Fruit fly (Drosophila melanogaster) whole organism, prepupa: ENCODE results near the gene scyl.

Experiments used
- Blimp-1 ChIP-seq: fragments of 200-800 bp; sonication (Bioruptor generic); optimal IDR thresholded peaks from 3 replicates; lab custom pipeline; 2017; ENCODE audit warnings: missing biosample characterization, missing genetic modification characterization, mild to moderate bottlenecking, moderate library complexity, missing genetic modification reagents
- CG10631 ChIP-seq: fragments of 200-800 bp; sonication (Bioruptor generic); optimal IDR thresholded peaks from 2 replicates; lab custom pipeline; 2016; ENCODE audit warnings: missing biosample characterization, missing genetic modification characterization
- CG11294 ChIP-seq: fragments of 200-800 bp; sonication (Bioruptor generic); IDR thresholded peaks from 2 replicates; pipeline ENCODE4 v1.3.6; 2022; ENCODE audit warnings: missing biosample characterization, missing genetic modification characterization
- CG11762 ChIP-seq: fragments of 200-800 bp; sonication (Bioruptor generic); optimal IDR thresholded peaks from 3 replicates; lab custom pipeline; 2016; ENCODE audit warnings: missing biosample characterization, missing genetic modification characterization; ENCODE audit not compliant: insufficient read depth
- CG11902 ChIP-seq: fragments of 200-800 bp; sonication (Bioruptor generic); optimal IDR thresholded peaks from 3 replicates; lab custom pipeline; 2016; ENCODE audit warnings: missing biosample characterization, missing genetic modification characterization
- CG1621 ChIP-seq: fragments of 200-800 bp; sonication (Bioruptor generic); optimal IDR thresholded peaks from 3 replicates; lab custom pipeline; 2018; ENCODE audit warnings: missing biosample characterization, mild to moderate bottlenecking, missing genetic modification characterization
- CG16779 ChIP-seq: fragments of 200-800 bp; sonication (Bioruptor generic); optimal IDR thresholded peaks from 3 replicates; lab custom pipeline; 2017; ENCODE audit warnings: missing biosample characterization, mild to moderate bottlenecking, missing genetic modification characterization
- CG3032 ChIP-seq: fragments of 200-800 bp; optimal IDR thresholded peaks from 2 replicates; lab custom pipeline; 2019; ENCODE audit warnings: missing biosample characterization, mild to moderate bottlenecking, missing genetic modification characterization, moderate library complexity
- CG31627 ChIP-seq: fragments of 200-800 bp; sonication (Bioruptor generic); optimal IDR thresholded peaks from 3 replicates; lab custom pipeline; 2016; ENCODE audit warnings: missing biosample characterization, missing genetic modification characterization
- CG32006 ChIP-seq: fragments of 200-800 bp; sonication (Bioruptor generic); optimal IDR thresholded peaks from 3 replicates; lab custom pipeline; 2017; ENCODE audit warnings: missing biosample characterization, mild to moderate bottlenecking, missing genetic modification characterization
- CG34406 ChIP-seq: fragments of 200-800 bp; sonication (Bioruptor generic); optimal IDR thresholded peaks from 3 replicates; lab custom pipeline; 2016; ENCODE audit warnings: missing biosample characterization, missing genetic modification characterization
- CG3919 ChIP-seq: fragments of 200-800 bp; sonication (Bioruptor generic); optimal IDR thresholded peaks from 3 replicates; lab custom pipeline; 2016; ENCODE audit warnings: missing biosample characterization, missing genetic modification characterization
- CG4318 ChIP-seq: fragments of 200-800 bp; sonication (Bioruptor generic); optimal IDR thresholded peaks from 3 replicates; lab custom pipeline; 2017; ENCODE audit warnings: missing biosample characterization, mild to moderate bottlenecking, missing genetic modification characterization
- CG6163 ChIP-seq: fragments of 200-800 bp; sonication (Bioruptor generic); IDR thresholded peaks from 3 replicates; pipeline ENCODE4 v1.3.6; 2022; ENCODE audit warnings: missing biosample characterization, missing genetic modification characterization
- CG6276 ChIP-seq: fragments of 200-800 bp; sonication (Bioruptor generic); optimal IDR thresholded peaks from 2 replicates; lab custom pipeline; 2017; ENCODE audit warnings: missing biosample characterization, mild to moderate bottlenecking, missing genetic modification characterization
- CG6808 ChIP-seq: fragments of 200-800 bp; sonication (Bioruptor generic); optimal IDR thresholded peaks from 3 replicates; lab custom pipeline; 2017; ENCODE audit warnings: missing biosample characterization, missing genetic modification characterization, mild to moderate bottlenecking, moderate library complexity, missing genetic modification reagents
- CG7368 ChIP-seq: fragments of 200-800 bp; sonication (Bioruptor generic); optimal IDR thresholded peaks from 3 replicates; lab custom pipeline; 2016; ENCODE audit warnings: missing biosample characterization, missing genetic modification characterization
- CG8319 ChIP-seq: fragments of 200-800 bp; sonication (Bioruptor generic); optimal IDR thresholded peaks from 3 replicates; lab custom pipeline; 2016; ENCODE audit warnings: missing biosample characterization, missing genetic modification characterization
- CG9139 ChIP-seq: fragments of 200-800 bp; sonication (Bioruptor generic); optimal IDR thresholded peaks from 3 replicates; lab custom pipeline; 2017; ENCODE audit warnings: missing biosample characterization, mild to moderate bottlenecking, missing genetic modification characterization
- Eip75B ChIP-seq: fragments of 200-800 bp; sonication (Bioruptor generic); optimal IDR thresholded peaks from 3 replicates; lab custom pipeline; 2016; ENCODE audit warnings: missing biosample characterization, missing genetic modification characterization
- Eip78C ChIP-seq: fragments of 200-800 bp; sonication (Bioruptor generic); peaks from one replicate; lab custom pipeline; 2016; ENCODE audit warnings: missing biosample characterization, missing genetic modification characterization
- Eip93F ChIP-seq: fragments of 200-800 bp; sonication (Bioruptor generic); optimal IDR thresholded peaks from 2 replicates; lab custom pipeline; 2016; ENCODE audit warnings: missing biosample characterization, mild to moderate bottlenecking, missing genetic modification characterization
- Ets21C ChIP-seq: fragments of 200-800 bp; sonication (Bioruptor generic); optimal IDR thresholded peaks from 3 replicates; lab custom pipeline; 2016; ENCODE audit warnings: missing biosample characterization, missing genetic modification characterization
- Ets96B ChIP-seq: fragments of 200-800 bp; optimal IDR thresholded peaks from 2 replicates; lab custom pipeline; 2019; ENCODE audit warnings: missing biosample characterization, mild to moderate bottlenecking, missing genetic modification characterization, moderate library complexity
- Gug ChIP-seq: fragments of 200-800 bp; sonication (Bioruptor generic); IDR thresholded peaks from 2 replicates; pipeline ENCODE4 v1.3.6; 2022; ENCODE audit warnings: missing biosample characterization, missing genetic modification characterization
- Hr38 ChIP-seq: sonication (Bioruptor generic); optimal IDR thresholded peaks from 2 replicates; lab custom pipeline; 2016; ENCODE audit warnings: missing biosample characterization, missing genetic modification characterization
- Hr4 ChIP-seq: fragments of 200-800 bp; sonication (Bioruptor generic); optimal IDR thresholded peaks from 3 replicates; lab custom pipeline; 2016; ENCODE audit warnings: missing biosample characterization, missing genetic modification characterization
- Lpt ChIP-seq: fragments of 200-800 bp; sonication (Bioruptor generic); optimal IDR thresholded peaks from 3 replicates; lab custom pipeline; 2016; ENCODE audit warnings: missing biosample characterization, missing genetic modification characterization
- Met ChIP-seq: fragments of 200-800 bp; sonication (Bioruptor generic); optimal IDR thresholded peaks from 3 replicates; lab custom pipeline; 2016; ENCODE audit warnings: missing biosample characterization, missing genetic modification characterization
- OdsH ChIP-seq: fragments of 200-800 bp; sonication (Bioruptor generic); optimal IDR thresholded peaks from 3 replicates; lab custom pipeline; 2016; ENCODE audit warnings: missing biosample characterization, missing genetic modification characterization
- Sox102F ChIP-seq: fragments of 200-800 bp; sonication (Bioruptor generic); optimal IDR thresholded peaks from 2 replicates; lab custom pipeline; 2016; ENCODE audit warnings: missing biosample characterization, mild to moderate bottlenecking, missing genetic modification characterization
- Sox14 ChIP-seq: fragments of 200-800 bp; sonication (Bioruptor generic); optimal IDR thresholded peaks from 3 replicates; lab custom pipeline; 2016; ENCODE audit warnings: missing biosample characterization, missing genetic modification characterization
- achi ChIP-seq: fragments of 200-800 bp; sonication (Bioruptor generic); optimal IDR thresholded peaks from 3 replicates; lab custom pipeline; 2016; ENCODE audit warnings: missing biosample characterization, missing genetic modification characterization
- acj6 ChIP-seq: fragments of 200-800 bp; sonication (Bioruptor generic); optimal IDR thresholded peaks from 3 replicates; lab custom pipeline; 2016; ENCODE audit warnings: missing biosample characterization, missing genetic modification characterization
- dac ChIP-seq: fragments of 200-800 bp; sonication (Bioruptor generic); optimal IDR thresholded peaks from 2 replicates; lab custom pipeline; 2017; ENCODE audit warnings: missing biosample characterization, mild to moderate bottlenecking, missing genetic modification characterization
- eg ChIP-seq: fragments of 200-800 bp; sonication (Bioruptor generic); IDR thresholded peaks from 3 replicates; pipeline ENCODE4 v1.3.6; 2022; ENCODE audit warnings: missing biosample characterization, missing genetic modification characterization
- esn ChIP-seq: fragments of 200-800 bp; sonication (Bioruptor generic); optimal IDR thresholded peaks from 2 replicates; lab custom pipeline; 2016; ENCODE audit warnings: missing biosample characterization, mild to moderate bottlenecking, missing genetic modification characterization, moderate library complexity
- fd59A ChIP-seq: fragments of 200-800 bp; sonication (Bioruptor generic); optimal IDR thresholded peaks from 2 replicates; lab custom pipeline; 2017; ENCODE audit warnings: missing biosample characterization, mild to moderate bottlenecking, missing genetic modification characterization, missing genetic modification reagents
- fd85E ChIP-seq: fragments of 200-800 bp; sonication (Bioruptor generic); optimal IDR thresholded peaks from 3 replicates; lab custom pipeline; 2016; ENCODE audit warnings: missing biosample characterization, missing genetic modification characterization
- fkh ChIP-seq: fragments of 200-800 bp; sonication (Bioruptor generic); optimal IDR thresholded peaks from 3 replicates; lab custom pipeline; 2017; ENCODE audit warnings: missing biosample characterization, mild to moderate bottlenecking, missing genetic modification characterization, moderate library complexity
- lz ChIP-seq: fragments of 200-800 bp; sonication (Bioruptor generic); optimal IDR thresholded peaks from 3 replicates; lab custom pipeline; 2016; ENCODE audit warnings: missing biosample characterization, missing genetic modification characterization
- net ChIP-seq: fragments of 200-800 bp; sonication (Bioruptor generic); optimal IDR thresholded peaks from 3 replicates; lab custom pipeline; 2016; ENCODE audit warnings: missing biosample characterization, missing genetic modification characterization
- spab ChIP-seq: fragments of 200-800 bp; sonication (Bioruptor generic); optimal IDR thresholded peaks from 2 replicates; lab custom pipeline; 2017; ENCODE audit warnings: missing biosample characterization, mild to moderate bottlenecking, missing genetic modification characterization, missing genetic modification reagents
- ss ChIP-seq, 2 experiments: fragments of 200-800 bp; sonication (Bioruptor generic); optimal IDR thresholded peaks; 2 replicates in 1 of 2; 3 replicates in 1 of 2; lab custom pipeline; 2017 to 2018; ENCODE audit warnings: mild to moderate bottlenecking in 2 of 2, missing biosample characterization in 2 of 2, missing genetic modification characterization in 2 of 2, moderate library complexity in 1 of 2
- svp ChIP-seq: fragments of 200-800 bp; sonication (Bioruptor generic); peaks from one replicate; lab custom pipeline; 2016; ENCODE audit warnings: missing biosample characterization, missing genetic modification characterization
- topi ChIP-seq: fragments of 200-800 bp; sonication (Bioruptor generic); optimal IDR thresholded peaks from 3 replicates; lab custom pipeline; 2016; ENCODE audit warnings: missing biosample characterization, missing genetic modification characterization

The scyl gene

DNA sequence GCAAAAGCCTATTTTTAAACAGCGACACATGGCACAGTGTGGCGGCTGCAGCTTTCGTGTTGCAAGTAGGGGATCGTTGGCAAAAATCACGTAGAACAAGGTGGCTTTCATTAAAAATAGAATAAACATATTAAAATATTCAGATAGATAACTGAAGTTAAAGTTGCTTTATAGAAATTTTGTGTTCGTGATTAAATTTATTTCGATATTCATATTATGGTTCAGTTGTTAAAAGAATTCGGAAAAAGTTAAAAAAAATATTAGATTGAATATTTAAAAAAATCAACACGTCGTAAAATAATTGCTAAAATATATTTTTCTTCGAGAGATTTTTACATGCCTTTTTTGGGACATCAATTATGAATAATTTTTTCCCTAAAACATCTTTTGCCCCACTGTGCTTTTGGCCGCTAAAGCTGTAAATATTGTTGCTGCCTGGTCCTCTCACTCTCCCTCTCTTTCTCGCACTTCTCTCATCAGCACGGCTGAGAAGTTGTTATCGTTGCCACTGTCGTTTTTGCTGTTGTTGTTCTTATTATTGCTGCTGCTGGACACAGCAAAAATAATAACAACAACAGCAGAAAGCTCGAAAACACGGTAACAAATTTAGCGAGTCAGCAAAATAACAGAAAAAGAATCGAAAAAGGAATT is 44.2 kb downstream of the scyl start (continued):
- TF ChIP-seq CG3919 (GFP tag; lab: Kevin White, UChicago) (peak; percentile 90), CG8319 (GFP tag; lab: Kevin White, UChicago) (peak; percentile 55), CG34406 (GFP tag; lab: Kevin White, UChicago) (peak; percentile 90), fd85E (GFP tag; lab: Kevin White, UChicago) (no peak), acj6 (peak; percentile 86), Hr38 (no peak), Ets21C (GFP tag; lab: Kevin White, UChicago) (peak; percentile 71), CG4318 (GFP tag; lab: Kevin White, UChicago) (peak; percentile 99), dac (peak; percentile 95), CG7368 (GFP tag; lab: Kevin White, UChicago) (peak; percentile 57), Eip78C (GFP tag; lab: Kevin White, UChicago) (peak; percentile 98), ss (GFP tag; optimal IDR thresholded peaks at IDR 0.05; lab: Kevin White, UChicago) (peak; percentile 90 to 94), CG6163 (GFP tag; lab: Robert Waterston, UW) (peak; percentile 83), eg (peak; percentile 86), lz (GFP tag; lab: Kevin White, UChicago) (peak; percentile 89), achi (GFP tag; lab: Kevin White, UChicago) (peak; percentile 92), Eip75B (peak; percentile 86), Sox14 (GFP tag; lab: Kevin White, UChicago) (peak; percentile 92), CG16779 (peak; percentile 87), CG11762 (peak; percentile 84), net (GFP tag; lab: Kevin White, UChicago) (peak; percentile 95), Hr4 (peak; percentile 95), svp (peak; percentile 96), Sox102F (GFP tag; lab: Kevin White, UChicago) (peak; percentile 77), CG31627 (GFP tag; lab: Kevin White, UChicago) (peak; percentile 81), topi (GFP tag; lab: Kevin White, UChicago) (peak; percentile 90), fd59A (GFP tag; lab: Kevin White, UChicago) (peak; percentile 93), CG3032 (peak; percentile 92), fkh (GFP tag; lab: Kevin White, UChicago) (peak; percentile 58), CG10631 (GFP tag; lab: Kevin White, UChicago) (peak; percentile 91)

DNA sequence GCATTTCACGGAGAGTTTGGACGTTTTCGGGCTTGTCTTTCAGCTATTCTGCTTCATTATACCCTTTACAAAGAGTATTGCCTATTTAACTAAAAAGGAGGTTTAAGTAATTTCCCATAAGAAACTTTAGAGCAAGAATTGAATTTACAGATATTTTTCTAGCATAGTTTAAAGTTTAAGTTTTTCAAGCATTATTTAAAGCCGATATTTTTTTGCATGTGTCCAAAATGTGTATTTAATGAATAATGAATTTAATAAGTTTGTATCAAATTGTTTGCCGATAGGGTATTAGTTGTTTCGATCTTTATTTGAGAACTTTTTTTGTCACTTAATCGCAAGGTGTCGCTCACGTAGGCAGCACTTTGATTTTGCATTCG is 44.7 kb downstream of the scyl start:
- TF ChIP-seq Sox14 (GFP tag; lab: Kevin White, UChicago) (peak; percentile 88), OdsH (GFP tag; lab: Kevin White, UChicago) (peak; percentile 86), Eip93F (GFP tag; lab: Kevin White, UChicago) (peak; percentile 81), achi (GFP tag; lab: Kevin White, UChicago) (peak; percentile 74), svp (peak; percentile 94), fkh (GFP tag; lab: Kevin White, UChicago) (no peak), Met (GFP tag; lab: Kevin White, UChicago) (peak; percentile 92), CG8319 (GFP tag; lab: Kevin White, UChicago) (peak; percentile 79), CG32006 (GFP tag; lab: Kevin White, UChicago) (peak; percentile 63), Ets21C (GFP tag; lab: Kevin White, UChicago) (peak; percentile 85), Lpt (GFP tag; lab: Kevin White, UChicago) (peak; percentile 74), topi (GFP tag; lab: Kevin White, UChicago) (peak; percentile 95), CG6163 (GFP tag; lab: Robert Waterston, UW) (peak; percentile 49), CG6276 (GFP tag; lab: Kevin White, UChicago) (peak; percentile 76), CG11902 (GFP tag; lab: Kevin White, UChicago) (peak; percentile 91), CG9139 (GFP tag; lab: Kevin White, UChicago) (peak; percentile 14), spab (peak; percentile 51), ss (GFP tag; optimal IDR thresholded peaks at IDR 0.05; lab: Kevin White, UChicago) (peak in 1 of 2 experiments; percentile 28), CG11762 (peak; percentile 89), CG34406 (GFP tag; lab: Kevin White, UChicago) (peak; percentile 78), acj6 (peak; percentile 82), esn (peak; percentile 83), Blimp-1 (GFP tag; lab: Kevin White, UChicago) (peak; percentile 75), net (GFP tag; lab: Kevin White, UChicago) (peak; percentile 28), fd85E (GFP tag; lab: Kevin White, UChicago) (peak; percentile 36), CG11294 (peak; percentile 74), fd59A (GFP tag; lab: Kevin White, UChicago) (peak; percentile 41), CG31627 (GFP tag; lab: Kevin White, UChicago) (peak; percentile 92), eg (peak; percentile 87), Ets96B (tag; lab: Kevin White, UChicago) (peak; percentile 71), CG6808 (peak; percentile 58), Gug (GFP tag; lab: Robert Waterston, UW) (peak; percentile 72), Eip75B (peak; percentile 86), lz (GFP tag; lab: Kevin White, UChicago) (peak; percentile 88), Hr38 (no peak), CG1621 (tag; lab: Kevin White, UChicago) (no peak), CG16779 (no peak)
